Fruit fly (Drosophila melanogaster) whole organism, embryonic: ENCODE measurements around the gene Vps26.

Experiments
- Atf6 ChIP-seq: fragments of 200-800 bp; sonication (Bioruptor generic); IDR thresholded peaks from 2 replicates; pipeline ENCODE4 v1.3.6; 2022; ENCODE audit warnings: missing biosample characterization, missing genetic modification characterization
- CG10209 ChIP-seq: fragments of 200-800 bp; sonication (Bioruptor generic); optimal IDR thresholded peaks from 3 replicates; lab custom pipeline; 2017; ENCODE audit warnings: missing biosample characterization, mild to moderate bottlenecking, missing genetic modification characterization, missing genetic modification reagents
- CG10267 ChIP-seq: fragments of 200-800 bp; sonication (Bioruptor generic); optimal IDR thresholded peaks from 2 replicates; lab custom pipeline; 2018; ENCODE audit warnings: missing biosample characterization, mild to moderate bottlenecking, missing genetic modification characterization, moderate library complexity
- CG11093 ChIP-seq: fragments of 200-800 bp; sonication (Bioruptor generic); IDR thresholded peaks from 3 replicates; pipeline ENCODE4 v1.3.6; 2022; ENCODE audit warnings: missing biosample characterization, missing genetic modification characterization
- CG11696 ChIP-seq: fragments of 200-800 bp; sonication (Bioruptor generic); IDR thresholded peaks from 2 replicates; pipeline ENCODE4 v1.3.6; 2022; ENCODE audit warnings: missing biosample characterization, missing genetic modification characterization
- CG12299 ChIP-seq: fragments of 200-800 bp; sonication (Bioruptor generic); optimal IDR thresholded peaks from 2 replicates; lab custom pipeline; 2018; ENCODE audit warnings: missing biosample characterization, mild to moderate bottlenecking, missing genetic modification characterization
- CG13424 ChIP-seq: fragments of 200-800 bp; sonication (Bioruptor generic); optimal IDR thresholded peaks from 2 replicates; lab custom pipeline; 2019; ENCODE audit warnings: missing biosample characterization, mild to moderate bottlenecking, missing genetic modification characterization, moderate library complexity
- CG15601 ChIP-seq: fragments of 200-800 bp; sonication (Bioruptor generic); optimal IDR thresholded peaks from 3 replicates; lab custom pipeline; 2019; ENCODE audit warnings: missing biosample characterization, mild to moderate bottlenecking, missing genetic modification characterization, moderate library complexity
- CG18262 ChIP-seq: fragments of 200-800 bp; optimal IDR thresholded peaks from 3 replicates; lab custom pipeline; 2019; ENCODE audit warnings: missing biosample characterization, mild to moderate bottlenecking, missing genetic modification characterization, moderate library complexity
- CG2889 ChIP-seq: fragments of 200-800 bp; sonication (Bioruptor generic); IDR thresholded peaks from 3 replicates; pipeline ENCODE4 v1.3.6; 2022; ENCODE audit warnings: missing biosample characterization, missing genetic modification characterization
- CG3281 ChIP-seq: fragments of 200-800 bp; sonication (Bioruptor generic); optimal IDR thresholded peaks from 3 replicates; lab custom pipeline; 2017; ENCODE audit warnings: missing biosample characterization, mild to moderate bottlenecking, missing genetic modification characterization
- CG33213 ChIP-seq: fragments of 200-800 bp; sonication (Bioruptor generic); optimal IDR thresholded peaks from 3 replicates; lab custom pipeline; 2016; ENCODE audit warnings: missing biosample characterization, missing genetic modification characterization
- CG4282 ChIP-seq: fragments of 200-800 bp; sonication (Bioruptor generic); optimal IDR thresholded peaks from 2 replicates; lab custom pipeline; 2016; ENCODE audit warnings: missing biosample characterization, missing genetic modification characterization
- CG43689 ChIP-seq: fragments of 200-800 bp; sonication (Bioruptor generic); IDR thresholded peaks from 2 replicates; pipeline ENCODE4 v1.3.6; 2022; ENCODE audit warnings: missing biosample characterization, missing genetic modification characterization
- CG6254 ChIP-seq: fragments of 200-800 bp; sonication (Bioruptor generic); optimal IDR thresholded peaks from 3 replicates; lab custom pipeline; 2017; ENCODE audit warnings: mild to moderate bottlenecking, missing biosample characterization, missing genetic modification reagents, missing genetic modification characterization
- CG7357 ChIP-seq: fragments of 200-800 bp; sonication (Bioruptor generic); IDR thresholded peaks from 3 replicates; pipeline ENCODE4 v1.3.6; 2022; ENCODE audit warnings: missing biosample characterization, missing genetic modification characterization
- CG7786 ChIP-seq: fragments of 200-800 bp; sonication (Bioruptor generic); optimal IDR thresholded peaks from 2 replicates; lab custom pipeline; 2016; ENCODE audit warnings: missing biosample characterization, missing genetic modification characterization
- CG8290 ChIP-seq, 3 experiments: fragments of 200-800 bp; sonication (Bioruptor generic); optimal IDR thresholded peaks; 2 replicates each; lab custom pipeline; 2016 to 2019; ENCODE audit warnings: missing biosample characterization in 3 of 3, missing genetic modification characterization in 3 of 3, mild to moderate bottlenecking in 2 of 3, moderate library complexity in 1 of 3
- CG8359 ChIP-seq: fragments of 200-800 bp; sonication (Bioruptor generic); optimal IDR thresholded peaks from 2 replicates; lab custom pipeline; 2017; ENCODE audit warnings: missing biosample characterization, mild to moderate bottlenecking, missing genetic modification characterization, borderline replicate concordance
- CG8944 ChIP-seq: fragments of 200-800 bp; sonication (Bioruptor generic); optimal IDR thresholded peaks from 3 replicates; lab custom pipeline; 2016; ENCODE audit warnings: missing biosample characterization, missing genetic modification characterization
- CkIIα-i1 ChIP-seq: fragments of 200-800 bp; sonication (Bioruptor generic); IDR thresholded peaks from 2 replicates; pipeline ENCODE4 v1.3.6; 2022; ENCODE audit warnings: missing biosample characterization, missing genetic modification characterization
- D19B ChIP-seq: fragments of 200-800 bp; sonication (Bioruptor generic); optimal IDR thresholded peaks from 2 replicates; lab custom pipeline; 2017; ENCODE audit warnings: missing biosample characterization, mild to moderate bottlenecking, missing genetic modification characterization
- Dbx ChIP-seq: fragments of 200-800 bp; sonication (Bioruptor generic); IDR thresholded peaks from 3 replicates; pipeline ENCODE4 v1.3.6; 2022; ENCODE audit warnings: missing biosample characterization, missing genetic modification characterization
- Drgx ChIP-seq: fragments of 200-800 bp; sonication (Bioruptor generic); IDR thresholded peaks from 2 replicates; pipeline ENCODE4 v1.3.6; 2022; ENCODE audit warnings: missing biosample characterization, missing genetic modification characterization
- Jarid2 ChIP-seq: fragments of 200-800 bp; sonication (Bioruptor generic); optimal IDR thresholded peaks from 3 replicates; lab custom pipeline; 2017; ENCODE audit warnings: mild to moderate bottlenecking, missing biosample characterization, missing genetic modification reagents, missing genetic modification characterization
- Lhr ChIP-seq: fragments of 200-800 bp; sonication (Bioruptor generic); optimal IDR thresholded peaks from 3 replicates; lab custom pipeline; 2017; ENCODE audit warnings: mild to moderate bottlenecking, missing biosample characterization, missing genetic modification reagents, missing genetic modification characterization
- Oli ChIP-seq: fragments of 200-800 bp; sonication (Bioruptor generic); optimal IDR thresholded peaks from 2 replicates; lab custom pipeline; 2018; ENCODE audit warnings: missing biosample characterization, mild to moderate bottlenecking, missing genetic modification characterization, moderate library complexity
- Sox100B ChIP-seq: fragments of 200-800 bp; sonication (Bioruptor generic); optimal IDR thresholded peaks from 3 replicates; lab custom pipeline; 2018; ENCODE audit warnings: missing biosample characterization, mild to moderate bottlenecking, missing genetic modification characterization
- ab ChIP-seq: fragments of 200-800 bp; sonication (Bioruptor generic); optimal IDR thresholded peaks from 2 replicates; lab custom pipeline; 2016; ENCODE audit warnings: missing biosample characterization, missing genetic modification characterization
- abd-A ChIP-seq: fragments of 200-800 bp; sonication (Bioruptor generic); optimal IDR thresholded peaks from 3 replicates; lab custom pipeline; 2019; ENCODE audit warnings: missing biosample characterization, mild to moderate bottlenecking, missing genetic modification characterization, moderate library complexity
- caup ChIP-seq: fragments of 200-800 bp; sonication (Bioruptor generic); optimal IDR thresholded peaks from 3 replicates; lab custom pipeline; 2017; ENCODE audit warnings: missing biosample characterization, mild to moderate bottlenecking, missing genetic modification characterization, moderate library complexity; ENCODE audit not compliant: severe bottlenecking
- ci ChIP-seq: fragments of 200-800 bp; sonication (Bioruptor generic); IDR thresholded peaks from 3 replicates; pipeline ENCODE4 v1.3.6; 2022; ENCODE audit warnings: missing biosample characterization, missing genetic modification characterization
- da ChIP-seq: fragments of 200-800 bp; sonication (Bioruptor generic); optimal IDR thresholded peaks from 2 replicates; lab custom pipeline; 2016; ENCODE audit warnings: missing biosample characterization, missing genetic modification characterization
- dmrt99B ChIP-seq: fragments of 200-800 bp; sonication (Bioruptor generic); optimal IDR thresholded peaks from 2 replicates; lab custom pipeline; 2018; ENCODE audit warnings: missing biosample characterization, mild to moderate bottlenecking, missing genetic modification characterization, moderate library complexity
- en ChIP-seq: fragments of 200-800 bp; sonication (Bioruptor generic); optimal IDR thresholded peaks from 2 replicates; lab custom pipeline; 2016; ENCODE audit warnings: missing biosample characterization, missing genetic modification characterization
- gfzf ChIP-seq: fragments of 200-800 bp; sonication (Bioruptor generic); optimal IDR thresholded peaks from 2 replicates; lab custom pipeline; 2016; ENCODE audit warnings: missing biosample characterization, mild to moderate bottlenecking, missing genetic modification characterization, moderate library complexity
- klu ChIP-seq: fragments of 200-800 bp; sonication (Bioruptor generic); IDR thresholded peaks from 2 replicates; pipeline ENCODE4 v1.3.6; 2022; ENCODE audit warnings: missing biosample characterization, missing genetic modification characterization
- lov ChIP-seq, 2 experiments: fragments of 200-800 bp in 1 of 2; fragments of >200 bp in 1 of 2; sonication (Bioruptor generic) in 1 of 2; IDR thresholded peaks in 1 of 2; optimal IDR thresholded peaks in 1 of 2; 2 replicates in 1 of 2; 3 replicates in 1 of 2; pipeline versions ENCODE4 v1.3.6 to Lab custom; 2017 to 2022; ENCODE audit warnings: missing biosample characterization in 1 of 2, missing genetic modification characterization in 1 of 2
- mirr ChIP-seq: fragments of 200-800 bp; sonication (Bioruptor generic); optimal IDR thresholded peaks from 3 replicates; lab custom pipeline; 2018; ENCODE audit warnings: missing biosample characterization, mild to moderate bottlenecking, missing genetic modification characterization
- oc ChIP-seq: fragments of 200-800 bp; sonication (Bioruptor generic); optimal IDR thresholded peaks from 2 replicates; lab custom pipeline; 2018; ENCODE audit warnings: missing biosample characterization, mild to moderate bottlenecking, missing genetic modification characterization, moderate library complexity
- psq ChIP-seq: fragments of 200-800 bp; sonication (Bioruptor generic); optimal IDR thresholded peaks from 2 replicates; lab custom pipeline; 2017; ENCODE audit warnings: missing biosample characterization, missing genetic modification characterization
- row ChIP-seq: fragments of 200-800 bp; sonication (Bioruptor generic); IDR thresholded peaks from 3 replicates; pipeline ENCODE4 v1.3.6; 2022; ENCODE audit warnings: missing biosample characterization, missing genetic modification characterization
- sc ChIP-seq, 3 experiments: fragments of >200 bp in 2 of 3; fragments of 200-800 bp in 1 of 3; sonication (Bioruptor generic) in 1 of 3; optimal IDR thresholded peaks; 2 replicates in 2 of 3; 3 replicates in 1 of 3; lab custom pipeline; 2017; ENCODE audit warnings: mild to moderate bottlenecking in 1 of 3, missing biosample characterization in 1 of 3, missing genetic modification characterization in 1 of 3, missing genetic modification reagents in 1 of 3
- schlank ChIP-seq: fragments of 200-800 bp; sonication (Bioruptor generic); optimal IDR thresholded peaks from 2 replicates; lab custom pipeline; 2018; ENCODE audit warnings: missing biosample characterization, mild to moderate bottlenecking, missing genetic modification characterization
- sens ChIP-seq: fragments of 200-800 bp; sonication (Bioruptor generic); peaks from one replicate; lab custom pipeline; 2016; ENCODE audit warnings: missing biosample characterization, missing genetic modification characterization
- so ChIP-seq: fragments of 200-800 bp; sonication (Bioruptor generic); IDR thresholded peaks from 3 replicates; pipeline ENCODE4 v1.3.6; 2022; ENCODE audit warnings: missing biosample characterization, missing genetic modification characterization
- sr ChIP-seq: fragments of 200-800 bp; sonication (Bioruptor generic); IDR thresholded peaks from 3 replicates; pipeline ENCODE4 v1.3.6; 2022; ENCODE audit warnings: missing biosample characterization, missing genetic modification characterization
- wor ChIP-seq: fragments of 200-800 bp; sonication (Bioruptor generic); IDR thresholded peaks from 2 replicates; pipeline ENCODE4 v1.3.6; 2022; ENCODE audit warnings: missing biosample characterization, missing genetic modification characterization

Vps26 gene

DNA sequence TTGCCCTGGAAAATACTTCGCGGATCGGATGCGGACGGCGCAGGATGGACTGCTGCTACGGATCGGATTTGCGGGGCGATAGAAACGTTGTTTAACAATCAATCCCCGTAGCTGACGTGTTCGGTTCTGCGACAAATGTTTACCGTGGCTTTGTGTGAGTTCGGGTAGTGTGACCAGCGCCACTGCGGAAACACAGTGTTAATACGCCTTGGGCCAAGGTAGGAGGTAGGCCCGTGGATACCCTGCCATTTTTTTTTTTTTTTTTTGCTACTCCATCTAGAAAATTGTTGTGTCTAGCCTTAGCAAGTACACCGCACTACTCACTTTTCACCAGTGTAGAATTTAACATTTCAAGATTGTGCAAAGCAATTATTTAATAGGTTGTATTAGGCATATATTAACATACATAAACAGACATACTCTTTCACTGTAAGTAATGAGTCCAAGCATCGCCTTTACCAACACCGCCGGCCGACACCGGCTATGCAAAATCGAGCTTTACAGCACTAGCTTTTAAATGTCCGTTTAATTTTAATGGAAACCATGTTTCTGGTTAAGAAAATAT lies 12.0 kb upstream of the Vps26 start, which contains the start of gene deltaCOP (continued):
- TF ChIP-seq klu (peak; percentile 85), CG18262 (peak; percentile 76), mirr (GFP tag; lab: Kevin White, UChicago) (no peak), caup (GFP tag; lab: Kevin White, UChicago) (peak; percentile 86), CG7786 (GFP tag; lab: Kevin White, UChicago) (peak; percentile 93), CG8359 (GFP tag; lab: Kevin White, UChicago) (no peak), Jarid2 (GFP tag; lab: Kevin White, UChicago) (no peak), Sox100B (GFP tag; lab: Kevin White, UChicago) (no peak), Lhr (peak; percentile 30), CG11093 (GFP tag; lab: Robert Waterston, UW) (peak; percentile 78; the same call in 2 of the 3 replicates), D19B (peak; percentile 92), CG7357 (GFP tag; lab: Robert Waterston, UW) (peak; percentile 66; the same call in 2 of the 3 replicates), lov (optimal IDR thresholded peaks at IDR 0.05; lab: Kevin White, UChicago) (no peak), lov (GFP tag; IDR thresholded peaks at IDR 0.05; lab: Robert Waterston, UW) (0 out of 3 replicates have a peak, but pooled peaks have one; percentile 46), CG2889 (GFP tag; lab: Robert Waterston, UW) (peak; percentile 82; the same call in 2 of the 3 replicates), CG3281 (GFP tag; lab: Kevin White, UChicago) (peak; percentile 80), row (peak; percentile 99), dmrt99B (no peak), CG10267 (peak; percentile 93), wor (peak; percentile 75), CG15601 (tag; lab: Kevin White, UChicago) (peak; percentile 41), oc (tag; lab: Kevin White, UChicago) (peak; percentile 36), en (peak; percentile 69), CG8290 (GFP tag; optimal IDR thresholded peaks at IDR 0.05; lab: Kevin White, UChicago) (no peak), CG8290 (tag; optimal IDR thresholded peaks at IDR 0.05; lab: Kevin White, UChicago) (peak in 1 of 2 experiments; percentile 40), CkIIα-i1 (GFP tag; lab: Robert Waterston, UW) (no peak), CG8944 (GFP tag; lab: Kevin White, UChicago) (peak; percentile 92), so (GFP tag; lab: Robert Waterston, UW) (peak; percentile 84; the same call in 2 of the 3 replicates), Dbx (peak; percentile 88), Drgx (GFP tag; lab: Robert Waterston, UW) (peak; percentile 77), CG13424 (tag; lab: Kevin White, UChicago) (peak; percentile 70), ci (GFP tag; lab: Robert Waterston, UW) (peak; percentile 83), da (GFP tag; lab: Kevin White, UChicago) (peak; percentile 88), ab (GFP tag; lab: Kevin White, UChicago) (no peak), CG33213 (GFP tag; lab: Kevin White, UChicago) (peak; percentile 90), Atf6 (GFP tag; lab: Robert Waterston, UW) (peak; percentile 84), gfzf (GFP tag; lab: Kevin White, UChicago) (peak; percentile 75), CG4282 (GFP tag; lab: Kevin White, UChicago) (peak; percentile 87), CG10209 (GFP tag; lab: Kevin White, UChicago) (peak; percentile 83), Oli (tag; lab: Kevin White, UChicago) (peak; percentile 77), sr (GFP tag; lab: Robert Waterston, UW) (no peak), CG6254 (GFP tag; lab: Kevin White, UChicago) (peak; percentile 43), sens (GFP tag; lab: Kevin White, UChicago) (peak; percentile 98), CG11696 (GFP tag; lab: Robert Waterston, UW) (0 out of 2 replicates have a peak, but pooled peaks have one; percentile 42), CG43689 (GFP tag; lab: Robert Waterston, UW) (peak; percentile 51; the same call in 1 of the 2 replicates), sc (optimal IDR thresholded peaks at IDR 0.05; lab: Kevin White, UChicago) (no peak), sc (GFP tag; optimal IDR thresholded peaks at IDR 0.05; lab: Kevin White, UChicago) (no peak), psq (GFP tag; lab: Kevin White, UChicago) (peak; percentile 55), abd-A (no peak), schlank (tag; lab: Kevin White, UChicago) (peak; percentile 24), CG12299 (tag; lab: Kevin White, UChicago) (no peak)
